Fruit fly (Drosophila melanogaster): Measurements from ENCODE around the gene CG12012.

CG12012 gene

DNA sequence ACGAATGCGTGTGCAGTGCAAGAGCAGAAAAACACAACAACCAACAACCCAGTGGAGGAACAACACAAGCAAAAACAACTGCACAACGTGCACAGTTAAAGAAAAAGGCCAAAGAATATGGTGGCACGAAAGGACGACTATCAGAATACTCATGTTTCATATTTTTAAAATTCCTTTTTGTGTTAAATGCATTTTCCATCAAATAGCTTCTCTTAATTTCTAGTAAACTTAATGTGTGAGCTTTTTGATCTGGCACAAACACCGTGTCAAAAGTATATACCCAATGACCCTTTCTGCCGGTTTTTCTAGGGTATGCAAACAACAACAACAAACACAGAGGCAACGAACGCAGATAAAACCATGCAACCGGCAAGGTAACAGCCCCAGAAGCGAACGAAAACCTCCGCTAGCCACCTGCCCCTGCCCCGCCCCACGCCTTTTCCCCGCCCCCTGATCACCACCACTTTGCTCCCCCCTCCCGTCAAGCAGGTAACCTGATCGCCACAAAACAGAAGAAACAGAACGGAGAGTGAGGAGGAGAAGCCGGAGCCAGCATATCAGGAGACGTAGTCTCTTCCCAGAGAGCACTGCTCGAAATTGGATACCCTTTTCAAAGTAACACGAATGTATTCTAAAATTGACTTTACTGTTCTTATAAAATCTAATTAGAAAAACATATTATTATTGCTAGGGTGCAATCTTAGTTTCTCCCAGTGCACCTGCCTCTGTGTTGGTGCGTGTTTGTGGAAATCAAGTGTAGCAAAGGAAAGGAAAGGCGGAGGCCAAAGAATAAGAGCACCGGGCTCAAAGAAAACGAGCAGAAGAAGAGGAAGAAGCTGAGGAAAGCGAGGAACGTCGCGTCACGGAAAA lies 18.5 kb downstream of the CG12012 start:
- TF ChIP-seq fru (GFP tag; optimal IDR thresholded peaks at IDR 0.05): peak; percentile 89
- TF ChIP-seq foxo (GFP tag; optimal IDR thresholded peaks at IDR 0.05): peak in 1 of 2 experiments; percentile 92
- TF ChIP-seq Dfd (GFP tag; optimal IDR thresholded peaks at IDR 0.05): peak; percentile 79
- TF ChIP-seq brk (GFP tag; optimal IDR thresholded peaks at IDR 0.05): peak; percentile 89
- TF ChIP-seq Sp1 (GFP tag; optimal IDR thresholded peaks at IDR 0.05): peak; percentile 90
- TF ChIP-seq CrebA (GFP tag; optimal IDR thresholded peaks at IDR 0.05; ENCODE audit: borderline replicate concordance): peak; percentile 80
- peak; percentile 94 for TF ChIP-seq woc (GFP tag; optimal IDR thresholded peaks at IDR 0.05)
- no peak for TF ChIP-seq N (GFP tag; optimal IDR thresholded peaks at IDR 0.05)
- no peak for TF ChIP-seq GATAd (GFP tag; optimal IDR thresholded peaks at IDR 0.05)
- no peak for TF ChIP-seq Abd-B (GFP tag; optimal IDR thresholded peaks at IDR 0.05)
- TF ChIP-seq Hr83 (GFP tag; optimal IDR thresholded peaks at IDR 0.05; ENCODE audit: poor library complexity, severe bottlenecking): peak; percentile 84
- TF ChIP-seq br (GFP tag; optimal IDR thresholded peaks at IDR 0.05): peak; percentile 89
- peak; percentile 78 for TF ChIP-seq Rel (GFP tag; optimal IDR thresholded peaks at IDR 0.05)
- TF ChIP-seq Rel (tag; optimal IDR thresholded peaks at IDR 0.05): peak; percentile 47
- TF ChIP-seq h (GFP tag; optimal IDR thresholded peaks at IDR 0.05): peak; percentile 95
- TF ChIP-seq Vsx2 (GFP tag; optimal IDR thresholded peaks at IDR 0.05; ENCODE audit: partially characterized antibody): no peak
- TF ChIP-seq Dif (GFP tag; optimal IDR thresholded peaks at IDR 0.05; ENCODE audit: partially characterized antibody): peak; percentile 16
- TF ChIP-seq jim (GFP tag; optimal IDR thresholded peaks at IDR 0.05): no peak
- TF ChIP-seq sage (GFP tag; optimal IDR thresholded peaks at IDR 0.05): peak; percentile 86
- TF ChIP-seq dmrt93B (GFP tag; optimal IDR thresholded peaks at IDR 0.05): peak; percentile 86
- TF ChIP-seq ey (GFP tag; optimal IDR thresholded peaks at IDR 0.05): peak; percentile 98
- no peak for TF ChIP-seq usp (GFP tag; optimal IDR thresholded peaks at IDR 0.05)
- no peak for TF ChIP-seq Hr78 (GFP tag; optimal IDR thresholded peaks at IDR 0.05)
- peak; percentile 51 for TF ChIP-seq Jra (GFP tag; optimal IDR thresholded peaks at IDR 0.05)
- no peak for TF ChIP-seq dl (GFP tag; optimal IDR thresholded peaks at IDR 0.05; ENCODE audit: insufficient read depth in 1 of 2, partially characterized antibody in 2 of 2)
- no peak for TF ChIP-seq Myc (optimal IDR thresholded peaks at IDR 0.05)
- TF ChIP-seq pan (optimal IDR thresholded peaks at IDR 0.05): peak; percentile 69
- TF ChIP-seq psq (GFP tag; optimal IDR thresholded peaks at IDR 0.05): peak; percentile 96
- peak; percentile 96 for TF ChIP-seq OdsH (GFP tag; optimal IDR thresholded peaks at IDR 0.05)
- TF ChIP-seq Hnf4 (GFP tag; optimal IDR thresholded peaks at IDR 0.05): peak; percentile 92
- peak; percentile 84 for TF ChIP-seq HLH106 (tag; optimal IDR thresholded peaks at IDR 0.05)
- no peak for TF ChIP-seq lola (GFP tag; optimal IDR thresholded peaks at IDR 0.05)
- TF ChIP-seq CG32264 (GFP tag; optimal IDR thresholded peaks at IDR 0.05): peak; percentile 80
- peak; percentile 90 for TF ChIP-seq sv (GFP tag; optimal IDR thresholded peaks at IDR 0.05)
- peak; percentile 54 for TF ChIP-seq Mio (GFP tag; optimal IDR thresholded peaks at IDR 0.05)
- TF ChIP-seq tai (GFP tag; optimal IDR thresholded peaks at IDR 0.05): peak; percentile 92
- TF ChIP-seq CG9705 (GFP tag; optimal IDR thresholded peaks at IDR 0.05): peak; percentile 75
- peak; percentile 62 for TF ChIP-seq dsf (GFP tag; optimal IDR thresholded peaks at IDR 0.05; ENCODE audit: borderline replicate concordance)
- TF ChIP-seq rgr (GFP tag; optimal IDR thresholded peaks at IDR 0.05): peak; percentile 94

DNA sequence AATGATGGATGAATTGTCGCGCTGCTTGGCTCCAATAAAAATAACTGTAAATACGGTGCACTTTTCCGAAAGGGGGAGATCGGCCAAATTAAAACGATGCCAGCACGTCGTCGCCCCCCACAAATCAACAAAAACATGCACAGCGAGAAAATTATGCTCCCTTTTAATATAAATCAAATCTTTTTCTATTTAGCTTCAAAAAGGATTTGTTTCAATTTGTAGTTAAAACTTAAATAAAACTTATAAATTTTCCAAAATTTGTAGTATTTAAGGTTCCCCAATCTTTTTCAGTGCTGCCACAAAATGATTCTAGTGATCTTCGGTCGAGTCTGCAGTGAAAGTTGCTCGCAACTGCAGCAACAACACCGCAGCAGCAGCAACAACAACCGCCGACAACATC lies 19.5 kb downstream of the CG12012 start:
- TF ChIP-seq usp (GFP tag; optimal IDR thresholded peaks at IDR 0.05) (no peak), Sp1 (GFP tag; optimal IDR thresholded peaks at IDR 0.05) (peak; percentile 73), ey (GFP tag; optimal IDR thresholded peaks at IDR 0.05) (peak; percentile 51), Hnf4 (GFP tag; optimal IDR thresholded peaks at IDR 0.05) (peak; percentile 55), Dif (GFP tag; optimal IDR thresholded peaks at IDR 0.05; ENCODE audit: partially characterized antibody) (no peak), dmrt93B (GFP tag; optimal IDR thresholded peaks at IDR 0.05) (peak; percentile 54), foxo (GFP tag; optimal IDR thresholded peaks at IDR 0.05) (peak in 1 of 2 experiments; percentile 68), GATAd (GFP tag; optimal IDR thresholded peaks at IDR 0.05) (no peak), N (GFP tag; optimal IDR thresholded peaks at IDR 0.05) (no peak), sv (GFP tag; optimal IDR thresholded peaks at IDR 0.05) (peak; percentile 68), OdsH (GFP tag; optimal IDR thresholded peaks at IDR 0.05) (peak; percentile 60), br (GFP tag; optimal IDR thresholded peaks at IDR 0.05) (peak; percentile 48), dl (GFP tag; optimal IDR thresholded peaks at IDR 0.05; ENCODE audit: insufficient read depth in 1 of 2, partially characterized antibody in 2 of 2) (no peak), fru (GFP tag; optimal IDR thresholded peaks at IDR 0.05) (peak; percentile 72), rgr (GFP tag; optimal IDR thresholded peaks at IDR 0.05) (peak; percentile 55), Vsx2 (GFP tag; optimal IDR thresholded peaks at IDR 0.05; ENCODE audit: partially characterized antibody) (no peak), Dfd (GFP tag; optimal IDR thresholded peaks at IDR 0.05) (no peak), woc (GFP tag; optimal IDR thresholded peaks at IDR 0.05) (peak; percentile 36), HLH106 (tag; optimal IDR thresholded peaks at IDR 0.05) (peak; percentile 72), Hr83 (GFP tag; optimal IDR thresholded peaks at IDR 0.05; ENCODE audit: poor library complexity, severe bottlenecking) (no peak), h (GFP tag; optimal IDR thresholded peaks at IDR 0.05) (peak; percentile 74), Abd-B (GFP tag; optimal IDR thresholded peaks at IDR 0.05) (no peak), jim (GFP tag; optimal IDR thresholded peaks at IDR 0.05) (no peak), CG9705 (GFP tag; optimal IDR thresholded peaks at IDR 0.05) (peak; percentile 25), brk (GFP tag; optimal IDR thresholded peaks at IDR 0.05) (peak; percentile 15), CG32264 (GFP tag; optimal IDR thresholded peaks at IDR 0.05) (no peak), psq (GFP tag; optimal IDR thresholded peaks at IDR 0.05) (no peak), pan (optimal IDR thresholded peaks at IDR 0.05) (no peak), dsf (GFP tag; optimal IDR thresholded peaks at IDR 0.05; ENCODE audit: borderline replicate concordance) (no peak), lola (GFP tag; optimal IDR thresholded peaks at IDR 0.05) (no peak), CrebA (GFP tag; optimal IDR thresholded peaks at IDR 0.05; ENCODE audit: borderline replicate concordance) (no peak), Rel (GFP tag; optimal IDR thresholded peaks at IDR 0.05) (no peak), Rel (tag; optimal IDR thresholded peaks at IDR 0.05) (no peak), Myc (optimal IDR thresholded peaks at IDR 0.05) (no peak), sage (GFP tag; optimal IDR thresholded peaks at IDR 0.05) (peak; percentile 10), Hr78 (GFP tag; optimal IDR thresholded peaks at IDR 0.05) (no peak), tai (GFP tag; optimal IDR thresholded peaks at IDR 0.05) (peak; percentile 48), Mio (GFP tag; optimal IDR thresholded peaks at IDR 0.05) (no peak), Jra (GFP tag; optimal IDR thresholded peaks at IDR 0.05) (no peak)
